Fruit fly (Drosophila melanogaster) whole organism, wandering third instar larva: Measurements from ENCODE around the gene nab.

ENCODE experiments used
- Hnf4 ChIP-seq: fragments of 200-800 bp; sonication (Bioruptor generic); optimal IDR thresholded peaks from 2 replicates; lab custom pipeline; 2016; ENCODE audit warnings: missing biosample characterization, mild to moderate bottlenecking, missing genetic modification characterization
- Myc ChIP-seq: fragments of >200 bp; optimal IDR thresholded peaks from 2 replicates; lab custom pipeline; 2017
- h ChIP-seq: fragments of 200-800 bp; sonication (Bioruptor generic); optimal IDR thresholded peaks from 3 replicates; lab custom pipeline; 2016; ENCODE audit warnings: missing biosample characterization, mild to moderate bottlenecking, missing genetic modification characterization

dm6 chr3L:4145229-4145628 lies 15.5 kb downstream of the nab start:
- no peak for TF ChIP-seq Myc
- no peak for TF ChIP-seq Hnf4 (GFP tag; lab: Kevin White, UChicago)
- TF ChIP-seq h (GFP tag; lab: Kevin White, UChicago): no peak
